Worm (Caenorhabditis elegans): ENCODE data around the gene F21D12.2.

F21D12.2 gene

DNA sequence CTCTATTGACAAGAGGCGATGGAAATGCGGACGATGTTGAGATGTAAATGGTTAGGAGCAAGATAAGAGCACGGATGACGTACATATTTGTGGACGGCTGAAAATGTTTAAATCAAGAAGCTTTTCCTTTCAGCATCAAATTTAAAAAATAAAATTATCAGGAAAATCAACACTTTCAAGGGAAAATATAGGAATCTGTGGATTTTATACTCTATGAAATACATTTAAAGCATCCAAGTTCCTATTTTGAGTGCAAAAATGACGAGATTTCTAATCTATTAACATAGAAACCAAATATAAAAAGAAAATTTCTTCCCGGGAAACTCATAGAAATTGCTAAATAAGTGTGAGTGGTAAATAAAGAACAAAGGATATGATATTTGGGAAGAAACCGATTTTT lies 3.5 kb upstream of the F21D12.2 start, which contains the start of gene F45E12.6:
Gene F45E12.6, minus strand, starts transcription at position 101 of the 400 bp plus-strand sequence.
- TF ChIP-seq ceh-2 (tag; optimal IDR thresholded peaks at IDR 0.05) (no peak), fkh-6 (tag; optimal IDR thresholded peaks at IDR 0.05) (no peak), odd-2 (tag; optimal IDR thresholded peaks at IDR 0.05) (no peak), mec-3 (tag; optimal IDR thresholded peaks at IDR 0.05; ENCODE audit: borderline replicate concordance) (no peak), K02D7.2 (tag; optimal IDR thresholded peaks at IDR 0.05) (no peak), madf-2 (tag; optimal IDR thresholded peaks at IDR 0.05) (no peak), ahr-1 (tag; optimal IDR thresholded peaks at IDR 0.05) (no peak), lin-11 (tag; optimal IDR thresholded peaks at IDR 0.05) (no peak), unc-42 (tag; optimal IDR thresholded peaks at IDR 0.05) (no peak)

DNA sequence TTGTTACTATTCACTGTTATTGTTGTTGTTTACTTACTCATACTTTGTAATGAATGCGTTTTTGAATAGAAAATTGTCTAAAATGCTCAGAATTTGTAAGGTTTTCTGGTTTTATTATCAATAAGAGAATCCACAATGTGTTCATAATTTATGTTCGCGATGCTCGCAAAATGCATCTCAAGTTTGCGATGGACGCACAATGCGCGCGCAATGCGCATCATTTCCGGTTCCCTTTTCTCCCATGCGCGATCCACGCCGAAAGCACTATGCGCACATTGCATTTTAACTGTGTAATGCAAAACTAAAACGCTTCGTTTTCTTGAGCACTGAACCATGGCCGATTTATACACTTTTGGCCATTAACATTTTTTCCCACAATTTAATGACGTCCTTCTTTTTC lies 1.9 kb downstream of the F21D12.2 start:
- TF ChIP-seq pax-1 (tag; optimal IDR thresholded peaks at IDR 0.05) (no peak), odd-2 (tag; optimal IDR thresholded peaks at IDR 0.05) (no peak), ceh-45 (GFP tag; IDR thresholded peaks at IDR 0.05) (no peak)

DNA sequence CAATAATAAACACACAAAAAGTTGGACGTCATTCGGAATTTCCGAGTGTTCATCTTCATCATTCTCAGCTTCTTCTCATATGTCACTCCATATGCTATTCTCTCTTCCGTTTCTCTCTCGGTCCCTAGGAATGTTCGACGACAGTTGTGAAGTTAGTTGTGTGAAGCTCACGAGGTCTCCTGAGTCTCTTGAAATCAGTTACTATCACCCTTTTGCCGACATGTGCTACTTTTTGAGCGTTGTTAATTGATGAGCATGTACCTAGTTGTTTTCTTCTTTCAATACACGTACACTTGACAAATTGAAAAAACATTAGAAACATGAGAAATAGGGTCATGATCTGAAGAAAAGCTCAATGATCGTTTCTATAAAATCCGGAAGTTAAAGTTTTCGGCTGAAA lies 5.7 kb downstream of the F21D12.2 start:
- peak; percentile 66 for TF ChIP-seq ceh-18 (tag; optimal IDR thresholded peaks at IDR 0.05)
- no peak for TF ChIP-seq fax-1 (tag; optimal IDR thresholded peaks at IDR 0.05)

DNA sequence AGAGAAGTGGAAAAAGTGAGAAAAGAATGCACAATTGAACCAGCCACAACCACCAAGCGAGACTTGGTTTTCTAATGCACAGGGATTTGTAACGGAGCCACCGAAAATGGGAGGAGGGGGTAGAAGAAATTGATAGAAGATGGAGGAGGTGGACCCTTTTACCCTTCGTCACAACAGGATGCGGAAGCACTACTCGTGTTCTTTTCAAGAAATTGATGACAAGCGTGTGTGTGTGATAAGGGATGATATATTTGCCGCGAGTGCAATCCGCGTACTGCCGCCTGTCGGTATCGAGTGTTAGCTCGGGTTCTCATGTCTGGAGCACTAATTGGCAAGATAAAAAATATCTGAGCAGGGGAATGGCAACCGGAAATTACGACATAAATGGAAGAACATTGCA lies 6.4 kb downstream of the F21D12.2 start, which contains the start of gene F21D12.3:
Gene F21D12.3, minus strand, starts transcription at position 101 of the 400 bp plus-strand sequence.
- TF ChIP-seq dve-1 (tag; optimal IDR thresholded peaks at IDR 0.05) (no peak), hlh-13 (GFP tag; optimal IDR thresholded peaks at IDR 0.05) (no peak), F13H6.1 (tag; optimal IDR thresholded peaks at IDR 0.05) (no peak), T23F11.4 (GFP tag; optimal IDR thresholded peaks at IDR 0.05) (no peak), hlh-30 (tag; optimal IDR thresholded peaks at IDR 0.05; ENCODE audit: insufficient read depth) (no peak), K02D7.2 (tag; optimal IDR thresholded peaks at IDR 0.05) (no peak), sdc-2 (tag; optimal IDR thresholded peaks at IDR 0.05) (no peak), ets-4 (tag; optimal IDR thresholded peaks at IDR 0.05) (no peak), C38D4.7 (GFP tag; optimal IDR thresholded peaks at IDR 0.05) (no peak), hlh-15 (tag; optimal IDR thresholded peaks at IDR 0.05) (no peak)

DNA sequence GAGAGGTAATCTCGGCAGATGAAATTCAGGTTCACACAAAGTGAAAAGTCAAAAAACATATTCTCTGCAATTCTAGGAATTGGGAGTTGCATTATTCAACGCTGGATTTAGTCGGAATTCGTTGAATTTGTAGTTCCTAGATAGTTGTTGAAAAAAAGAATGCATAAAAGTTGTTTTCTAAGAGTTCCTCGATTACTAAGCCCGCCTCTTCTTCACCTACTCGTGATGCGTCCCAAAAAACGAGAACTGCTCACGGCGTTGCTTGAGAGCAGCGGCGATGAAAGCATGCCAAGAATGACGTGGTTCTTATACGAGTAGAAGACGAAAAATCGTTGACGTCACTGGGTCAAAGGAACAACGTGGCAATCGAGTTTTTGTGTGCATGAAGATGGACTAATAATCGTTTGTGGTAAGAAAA lies 7.5 kb downstream of the F21D12.2 start:
- TF ChIP-seq lin-11 (tag; optimal IDR thresholded peaks at IDR 0.05) (no peak), unc-3 (GFP tag; conservative IDR thresholded peaks at IDR 0.05) (no peak), unc-3 (tag; optimal IDR thresholded peaks at IDR 0.05) (no peak), ceh-18 (tag; optimal IDR thresholded peaks at IDR 0.05) (no peak), elt-4 (tag; optimal IDR thresholded peaks at IDR 0.05) (no peak)

DNA sequence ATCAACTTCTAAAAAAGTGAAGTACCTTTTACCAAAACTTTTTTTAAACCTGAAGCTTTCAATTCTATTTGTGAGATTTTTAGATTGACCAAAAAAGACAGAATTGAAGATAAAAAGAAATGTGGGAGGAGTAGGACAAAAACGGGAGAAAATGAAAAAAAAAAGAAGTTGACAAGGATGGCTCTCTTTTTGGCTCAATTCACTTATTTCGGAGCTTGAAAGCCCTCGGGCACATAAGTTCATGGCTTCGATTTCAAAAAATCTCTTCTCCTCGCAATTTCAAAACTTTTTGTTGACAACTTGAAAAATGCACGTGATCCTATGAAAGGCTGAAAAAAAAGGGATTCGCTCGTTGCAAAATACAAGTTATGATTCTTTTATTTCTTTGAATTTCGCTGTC lies 8.6 kb downstream of the F21D12.2 start:
- TF ChIP-seq eyg-1 (tag; optimal IDR thresholded peaks at IDR 0.05), result no peak
- no peak for TF ChIP-seq nhr-11 (tag; optimal IDR thresholded peaks at IDR 0.05)
- TF ChIP-seq ceh-9 (tag; optimal IDR thresholded peaks at IDR 0.05), result no peak
- TF ChIP-seq unc-42 (tag; optimal IDR thresholded peaks at IDR 0.05), result peak; percentile 25

DNA sequence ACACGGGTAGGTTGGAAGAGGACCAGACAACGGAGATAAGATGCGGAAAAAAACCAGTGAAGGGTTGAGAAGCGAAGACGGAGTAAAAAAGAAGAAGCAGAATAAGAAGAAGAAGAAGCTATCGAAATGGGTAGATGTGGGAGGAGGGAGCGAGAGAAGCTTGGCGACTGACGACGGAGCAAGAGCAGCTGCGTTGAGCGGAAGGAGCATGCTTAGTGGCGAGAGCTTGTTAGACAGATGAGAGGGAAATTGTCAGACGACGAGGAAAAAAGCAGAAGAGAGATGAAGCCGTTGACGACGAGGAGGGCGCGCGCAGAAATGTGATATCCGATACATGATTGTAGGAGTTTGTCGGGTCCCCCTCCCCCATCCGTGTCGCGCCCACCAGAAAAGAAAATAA lies 9.4 kb downstream of the F21D12.2 start:
- peak; percentile 29 for TF ChIP-seq fkh-10 (GFP tag; optimal IDR thresholded peaks at IDR 0.05)
- peak; percentile 25 for TF ChIP-seq nfya-1 (tag; optimal IDR thresholded peaks at IDR 0.05)
- no peak for TF ChIP-seq ceh-6 (GFP tag; optimal IDR thresholded peaks at IDR 0.05)
- peak; percentile 8 for TF ChIP-seq unc-55 (GFP tag; optimal IDR thresholded peaks at IDR 0.05)
- TF ChIP-seq ceh-19 (GFP tag; optimal IDR thresholded peaks at IDR 0.05), result peak; percentile 30
- TF ChIP-seq ama-1 (optimal IDR thresholded peaks at IDR 0.05), result no peak
- peak; percentile 63 for TF ChIP-seq ceh-31 (tag; optimal IDR thresholded peaks at IDR 0.05)
- TF ChIP-seq ceh-34 (tag; optimal IDR thresholded peaks at IDR 0.05), result peak; percentile 79
- peak; percentile 81 for TF ChIP-seq ceh-18 (tag; optimal IDR thresholded peaks at IDR 0.05)
- TF ChIP-seq unc-42 (tag; optimal IDR thresholded peaks at IDR 0.05), result peak; percentile 68
- peak; percentile 11 for TF ChIP-seq tbx-2 (tag; optimal IDR thresholded peaks at IDR 0.05)
- TF ChIP-seq hlh-6 (tag; optimal IDR thresholded peaks at IDR 0.05), result no peak
